Fruit fly (Drosophila melanogaster): ENCODE data around the gene Dsk.

The Dsk gene

dm6 chr3R:4215264-4215993 lies 25.4 kb upstream of the Dsk start, which contains the start of gene CG14636 (continued):
- TF ChIP-seq CG9817 (tag; optimal IDR thresholded peaks at IDR 0.05) (peak; percentile 64), BEAF-32 (GFP tag; optimal IDR thresholded peaks at IDR 0.05) (no peak), sob (GFP tag; IDR thresholded peaks at IDR 0.05) (peak; percentile 84), ap (GFP tag; IDR thresholded peaks at IDR 0.05) (peak; percentile 49), yki (optimal IDR thresholded peaks at IDR 0.05) (no peak), dysf (GFP tag; IDR thresholded peaks at IDR 0.05) (peak; percentile 90), fd96Cb (tag; optimal IDR thresholded peaks at IDR 0.05) (peak; percentile 40), Sin3A (optimal IDR thresholded peaks at IDR 0.05) (no peak), CG8924 (tag; optimal IDR thresholded peaks at IDR 0.05) (peak; percentile 58), CG7786 (GFP tag; optimal IDR thresholded peaks at IDR 0.05) (peak; percentile 66), ab (GFP tag; optimal IDR thresholded peaks at IDR 0.05) (no peak), CG10543 (GFP tag; optimal IDR thresholded peaks at IDR 0.05) (peak; percentile 92), dm (GFP tag; optimal IDR thresholded peaks at IDR 0.05) (peak; percentile 21), CG13775 (GFP tag; optimal IDR thresholded peaks at IDR 0.05) (peak; percentile 51), fd102C (GFP tag; optimal IDR thresholded peaks at IDR 0.05) (no peak), CG3847 (GFP tag; IDR thresholded peaks at IDR 0.05) (peak; percentile 75), CG17328 (GFP tag; IDR thresholded peaks at IDR 0.05) (peak; percentile 54), nerfin-2 (GFP tag; IDR thresholded peaks at IDR 0.05; ENCODE audit: partially characterized antibody) (0 out of 2 replicates have a peak, but pooled peaks have one; percentile 32), CG6813 (GFP tag; optimal IDR thresholded peaks at IDR 0.05) (peak; percentile 46), Gug (GFP tag; IDR thresholded peaks at IDR 0.05) (peak; percentile 63; the same call in 2 of the 4 replicates), CG4707 (GFP tag; optimal IDR thresholded peaks at IDR 0.05) (no peak), slou (GFP tag; optimal IDR thresholded peaks at IDR 0.05) (peak; percentile 35), CG8944 (GFP tag; optimal IDR thresholded peaks at IDR 0.05) (peak; percentile 63), CG17612 (GFP tag; IDR thresholded peaks at IDR 0.05) (peak; percentile 58), ftz-f1 (GFP tag; optimal IDR thresholded peaks at IDR 0.05) (peak; percentile 38), CG9609 (GFP tag; optimal IDR thresholded peaks at IDR 0.05) (peak; percentile 78), fu2 (GFP tag; optimal IDR thresholded peaks at IDR 0.05) (peak; percentile 61), CG3838 (GFP tag; optimal IDR thresholded peaks at IDR 0.05) (no peak), Oaz (GFP tag; IDR thresholded peaks at IDR 0.05) (peak; percentile 81), vfl (GFP tag; optimal IDR thresholded peaks at IDR 0.05) (no peak), CG2116 (GFP tag; optimal IDR thresholded peaks at IDR 0.05) (peak; percentile 25), CG2875 (GFP tag; optimal IDR thresholded peaks at IDR 0.05) (no peak), sr (GFP tag; IDR thresholded peaks at IDR 0.05) (0 out of 3 replicates have a peak, but pooled peaks have one; percentile 28), ham (GFP tag; IDR thresholded peaks at IDR 0.05) (peak; percentile 27; the same call in 1 of the 2 replicates), Abd-B (GFP tag; optimal IDR thresholded peaks at IDR 0.05) (peak; percentile 57), CG16779 (GFP tag; IDR thresholded peaks at IDR 0.05) (0 out of 2 replicates have a peak, but pooled peaks have one; percentile 57), gem (tag; optimal IDR thresholded peaks at IDR 0.05) (peak; percentile 76), run (tag; optimal IDR thresholded peaks at IDR 0.05) (peak; percentile 34), Poxn (GFP tag; IDR thresholded peaks at IDR 0.05) (0 out of 2 replicates have a peak, but pooled peaks have one; percentile 16), her (GFP tag; optimal IDR thresholded peaks at IDR 0.05) (peak; percentile 80), pfk (GFP tag; optimal IDR thresholded peaks at IDR 0.05) (no peak), Awh (GFP tag; IDR thresholded peaks at IDR 0.05) (peak; percentile 68), eyg (GFP tag; optimal IDR thresholded peaks at IDR 0.05) (peak; percentile 20), lov (optimal IDR thresholded peaks at IDR 0.05) (no peak), lov (GFP tag; IDR thresholded peaks at IDR 0.05) (no peak), slp2 (GFP tag; optimal IDR thresholded peaks at IDR 0.05) (peak; percentile 74), Fer2 (tag; optimal IDR thresholded peaks at IDR 0.05) (peak; percentile 22), bigmax (GFP tag; optimal IDR thresholded peaks at IDR 0.05) (no peak), bbx (GFP tag; IDR thresholded peaks at IDR 0.05; ENCODE audit: partially characterized antibody) (peak; percentile 30; the same call in 1 of the 2 replicates), Hr3 (GFP tag; optimal IDR thresholded peaks at IDR 0.05) (peak; percentile 42)

All from whole organism, embryonic.